Fruit fly (Drosophila melanogaster) whole organism, embryonic: ENCODE results near the gene mRpL55.

Experiments used
- Ada2b ChIP-seq: fragments of 200-800 bp; sonication (Bioruptor generic); IDR thresholded peaks from 2 replicates; pipeline ENCODE4 v1.3.6; 2022; ENCODE audit warnings: missing biosample characterization, missing genetic modification characterization
- Bgb ChIP-seq: fragments of 200-800 bp; sonication (Bioruptor generic); IDR thresholded peaks from 2 replicates; pipeline ENCODE4 v1.3.6; 2022; ENCODE audit warnings: missing biosample characterization, missing genetic modification characterization; ENCODE audit not compliant: partially characterized antibody
- CG10147 ChIP-seq: fragments of 200-800 bp; sonication (Bioruptor generic); optimal IDR thresholded peaks from 2 replicates; lab custom pipeline; 2019; ENCODE audit warnings: missing biosample characterization, mild to moderate bottlenecking, missing genetic modification characterization, moderate library complexity
- CG10959 ChIP-seq: fragments of 200-800 bp; sonication (Bioruptor generic); IDR thresholded peaks from 2 replicates; pipeline ENCODE4 v1.3.6; 2022; ENCODE audit warnings: missing biosample characterization, missing genetic modification characterization
- CG14014 ChIP-seq: fragments of 200-800 bp; sonication (Bioruptor generic); IDR thresholded peaks from 2 replicates; pipeline ENCODE4 v1.3.6; 2022; ENCODE audit warnings: missing biosample characterization, missing genetic modification characterization
- CG15011 ChIP-seq: fragments of 200-800 bp; sonication (Bioruptor generic); optimal IDR thresholded peaks from 3 replicates; lab custom pipeline; 2018; ENCODE audit warnings: missing biosample characterization, mild to moderate bottlenecking, missing genetic modification characterization
- CG15601 ChIP-seq: fragments of 200-800 bp; sonication (Bioruptor generic); optimal IDR thresholded peaks from 3 replicates; lab custom pipeline; 2019; ENCODE audit warnings: missing biosample characterization, mild to moderate bottlenecking, missing genetic modification characterization, moderate library complexity
- CG17361 ChIP-seq: fragments of 200-800 bp; sonication (Bioruptor generic); IDR thresholded peaks from 3 replicates; pipeline ENCODE4 v1.3.6; 2022; ENCODE audit warnings: missing biosample characterization, missing genetic modification characterization
- CG3065 ChIP-seq: fragments of 200-800 bp; sonication (Bioruptor generic); optimal IDR thresholded peaks from 2 replicates; lab custom pipeline; 2016; ENCODE audit warnings: missing biosample characterization, missing genetic modification characterization
- CG33557 ChIP-seq: fragments of 200-800 bp; sonication (Bioruptor generic); optimal IDR thresholded peaks from 2 replicates; lab custom pipeline; 2019; ENCODE audit warnings: missing biosample characterization, mild to moderate bottlenecking, missing genetic modification characterization, moderate library complexity
- CG3407 ChIP-seq: fragments of 200-800 bp; sonication (Bioruptor generic); optimal IDR thresholded peaks from 2 replicates; lab custom pipeline; 2018; ENCODE audit warnings: missing biosample characterization, mild to moderate bottlenecking, missing genetic modification characterization
- CG42726 ChIP-seq: fragments of 200-800 bp; sonication (Bioruptor generic); IDR thresholded peaks from 2 replicates; pipeline ENCODE4 v1.3.6; 2022; ENCODE audit warnings: missing biosample characterization, missing genetic modification characterization; ENCODE audit not compliant: partially characterized antibody
- CG5180 ChIP-seq: fragments of 200-800 bp; sonication (Bioruptor generic); optimal IDR thresholded peaks from 3 replicates; lab custom pipeline; 2017; ENCODE audit warnings: missing biosample characterization, missing genetic modification characterization, mild to moderate bottlenecking, moderate library complexity, missing genetic modification reagents
- CG6854 ChIP-seq: fragments of 200-800 bp; sonication (Bioruptor generic); optimal IDR thresholded peaks from 3 replicates; lab custom pipeline; 2017; ENCODE audit warnings: missing biosample characterization, mild to moderate bottlenecking, missing genetic modification characterization
- CG7745 ChIP-seq: fragments of 200-800 bp; sonication (Bioruptor generic); optimal IDR thresholded peaks from 2 replicates; lab custom pipeline; 2018; ENCODE audit warnings: missing biosample characterization, mild to moderate bottlenecking, missing genetic modification characterization, moderate library complexity
- CG7786 ChIP-seq: fragments of 200-800 bp; sonication (Bioruptor generic); optimal IDR thresholded peaks from 2 replicates; lab custom pipeline; 2016; ENCODE audit warnings: missing biosample characterization, missing genetic modification characterization
- CG7963 ChIP-seq: fragments of 200-800 bp; sonication (Bioruptor generic); IDR thresholded peaks from 3 replicates; pipeline ENCODE4 v1.3.6; 2022; ENCODE audit warnings: missing biosample characterization, missing genetic modification characterization; ENCODE audit not compliant: partially characterized antibody
- CG8924 ChIP-seq: fragments of 200-800 bp; optimal IDR thresholded peaks from 3 replicates; lab custom pipeline; 2019; ENCODE audit warnings: missing biosample characterization, mild to moderate bottlenecking, missing genetic modification characterization, moderate library complexity
- CkIIα-i1 ChIP-seq: fragments of 200-800 bp; sonication (Bioruptor generic); IDR thresholded peaks from 2 replicates; pipeline ENCODE4 v1.3.6; 2022; ENCODE audit warnings: missing biosample characterization, missing genetic modification characterization
- HLH4C ChIP-seq: fragments of 200-800 bp; sonication (Bioruptor generic); IDR thresholded peaks from 3 replicates; pipeline ENCODE4 v1.3.6; 2022; ENCODE audit warnings: missing biosample characterization, missing genetic modification characterization; ENCODE audit not compliant: partially characterized antibody
- HLH54F ChIP-seq: fragments of 200-800 bp; sonication (Bioruptor generic); optimal IDR thresholded peaks from 3 replicates; lab custom pipeline; 2016; ENCODE audit warnings: missing biosample characterization, missing genetic modification characterization
- Jarid2 ChIP-seq: fragments of 200-800 bp; sonication (Bioruptor generic); optimal IDR thresholded peaks from 3 replicates; lab custom pipeline; 2017; ENCODE audit warnings: mild to moderate bottlenecking, missing biosample characterization, missing genetic modification reagents, missing genetic modification characterization
- MBD-R2 ChIP-seq: fragments of 200-800 bp; sonication (Bioruptor generic); IDR thresholded peaks from 2 replicates; pipeline ENCODE4 v1.3.6; 2022; ENCODE audit warnings: missing biosample characterization, missing genetic modification characterization
- NK7.1 ChIP-seq: fragments of 200-800 bp; sonication (Bioruptor generic); optimal IDR thresholded peaks from 3 replicates; lab custom pipeline; 2016; ENCODE audit warnings: missing biosample characterization, missing genetic modification characterization
- Opbp ChIP-seq: fragments of 200-800 bp; sonication (Bioruptor generic); IDR thresholded peaks from 3 replicates; pipeline ENCODE4 v1.3.6; 2022; ENCODE audit warnings: missing biosample characterization, missing genetic modification characterization; ENCODE audit not compliant: partially characterized antibody
- Sox100B ChIP-seq: fragments of 200-800 bp; sonication (Bioruptor generic); optimal IDR thresholded peaks from 3 replicates; lab custom pipeline; 2018; ENCODE audit warnings: missing biosample characterization, mild to moderate bottlenecking, missing genetic modification characterization
- Sry-β ChIP-seq: fragments of 200-800 bp; sonication (Bioruptor generic); optimal IDR thresholded peaks from 2 replicates; lab custom pipeline; 2018; ENCODE audit warnings: missing biosample characterization, mild to moderate bottlenecking, missing genetic modification characterization, moderate library complexity
- Ssrp ChIP-seq: fragments of 200-800 bp; sonication (Bioruptor generic); optimal IDR thresholded peaks from 2 replicates; lab custom pipeline; 2018; ENCODE audit warnings: missing biosample characterization, mild to moderate bottlenecking, missing genetic modification characterization, moderate library complexity
- aop ChIP-seq: fragments of 200-800 bp; sonication (Bioruptor generic); IDR thresholded peaks from 2 replicates; pipeline ENCODE4 v1.3.6; 2022; ENCODE audit warnings: missing biosample characterization, missing genetic modification characterization
- ase ChIP-seq: fragments of 200-800 bp; sonication (Bioruptor generic); IDR thresholded peaks from 3 replicates; pipeline ENCODE4 v1.3.6; 2022; ENCODE audit warnings: missing biosample characterization, missing genetic modification characterization
- cato ChIP-seq: fragments of 200-800 bp; sonication (Bioruptor generic); optimal IDR thresholded peaks from 2 replicates; lab custom pipeline; 2016; ENCODE audit warnings: missing biosample characterization, missing genetic modification characterization, borderline replicate concordance
- ci ChIP-seq: fragments of 200-800 bp; sonication (Bioruptor generic); IDR thresholded peaks from 3 replicates; pipeline ENCODE4 v1.3.6; 2022; ENCODE audit warnings: missing biosample characterization, missing genetic modification characterization
- dati ChIP-seq: fragments of 200-800 bp; sonication (Bioruptor generic); IDR thresholded peaks from 2 replicates; pipeline ENCODE4 v1.3.6; 2022; ENCODE audit warnings: missing biosample characterization, missing genetic modification characterization
- ems ChIP-seq: fragments of 200-800 bp; sonication (Bioruptor generic); optimal IDR thresholded peaks from 3 replicates; lab custom pipeline; 2016; ENCODE audit warnings: missing biosample characterization, missing genetic modification characterization
- fd96Cb ChIP-seq: fragments of 200-800 bp; sonication (Bioruptor generic); optimal IDR thresholded peaks from 2 replicates; lab custom pipeline; 2018; ENCODE audit warnings: missing biosample characterization, mild to moderate bottlenecking, missing genetic modification characterization, moderate library complexity
- fru ChIP-seq: fragments of >200 bp; optimal IDR thresholded peaks from 2 replicates; lab custom pipeline; 2017
- ftz-f1 ChIP-seq: fragments of 200-800 bp; sonication (Bioruptor generic); optimal IDR thresholded peaks from 2 replicates; lab custom pipeline; 2016; ENCODE audit warnings: missing biosample characterization, missing genetic modification characterization
- gfzf ChIP-seq: fragments of 200-800 bp; sonication (Bioruptor generic); optimal IDR thresholded peaks from 2 replicates; lab custom pipeline; 2016; ENCODE audit warnings: missing biosample characterization, mild to moderate bottlenecking, missing genetic modification characterization, moderate library complexity
- kah ChIP-seq: fragments of 200-800 bp; sonication (Bioruptor generic); optimal IDR thresholded peaks from 2 replicates; lab custom pipeline; 2018; ENCODE audit warnings: missing biosample characterization, mild to moderate bottlenecking, missing genetic modification characterization
- lab ChIP-seq: fragments of 200-800 bp; sonication (Bioruptor generic); optimal IDR thresholded peaks from 3 replicates; lab custom pipeline; 2017; ENCODE audit warnings: missing biosample characterization, missing genetic modification characterization, mild to moderate bottlenecking, moderate library complexity, missing genetic modification reagents
- lov ChIP-seq, 2 experiments: fragments of 200-800 bp in 1 of 2; fragments of >200 bp in 1 of 2; sonication (Bioruptor generic) in 1 of 2; IDR thresholded peaks in 1 of 2; optimal IDR thresholded peaks in 1 of 2; 2 replicates in 1 of 2; 3 replicates in 1 of 2; pipeline versions ENCODE4 v1.3.6 to Lab custom; 2017 to 2022; ENCODE audit warnings: missing biosample characterization in 1 of 2, missing genetic modification characterization in 1 of 2
- nau ChIP-seq: fragments of 200-800 bp; sonication (Bioruptor generic); optimal IDR thresholded peaks from 3 replicates; lab custom pipeline; 2017; ENCODE audit warnings: missing biosample characterization, mild to moderate bottlenecking, missing genetic modification characterization, missing genetic modification reagents
- org-1 ChIP-seq: fragments of 200-800 bp; sonication (Bioruptor generic); optimal IDR thresholded peaks from 2 replicates; lab custom pipeline; 2017; ENCODE audit warnings: missing biosample characterization, missing genetic modification characterization
- phol ChIP-seq: fragments of 200-800 bp; sonication (Bioruptor generic); optimal IDR thresholded peaks from 3 replicates; lab custom pipeline; 2018; ENCODE audit warnings: missing biosample characterization, mild to moderate bottlenecking, missing genetic modification characterization, moderate library complexity
- salm ChIP-seq: fragments of 200-800 bp; sonication (Bioruptor generic); optimal IDR thresholded peaks from 2 replicates; lab custom pipeline; 2018; ENCODE audit warnings: missing biosample characterization, mild to moderate bottlenecking, missing genetic modification characterization
- scrt ChIP-seq: fragments of 200-800 bp; sonication (Bioruptor generic); optimal IDR thresholded peaks from 2 replicates; lab custom pipeline; 2018; ENCODE audit warnings: missing biosample characterization, mild to moderate bottlenecking, missing genetic modification characterization, moderate library complexity
- sens-2 ChIP-seq: fragments of 200-800 bp; sonication (Bioruptor generic); IDR thresholded peaks from 2 replicates; pipeline ENCODE4 v1.3.6; 2022; ENCODE audit warnings: missing biosample characterization, missing genetic modification characterization
- ttk ChIP-seq: fragments of 200-800 bp; sonication (Bioruptor generic); IDR thresholded peaks from 2 replicates; pipeline ENCODE4 v2.1.2; 2022; ENCODE audit warnings: missing biosample characterization, missing genetic modification characterization
- vvl ChIP-seq: fragments of 200-800 bp; sonication (Bioruptor generic); IDR thresholded peaks from 2 replicates; pipeline ENCODE4 v1.3.6; 2022; ENCODE audit warnings: missing biosample characterization, missing genetic modification characterization
- zen ChIP-seq: fragments of 200-800 bp; sonication (Bioruptor generic); optimal IDR thresholded peaks from 3 replicates; lab custom pipeline; 2018; ENCODE audit warnings: missing biosample characterization, mild to moderate bottlenecking, missing genetic modification characterization, moderate library complexity

The mRpL55 gene

dm6 chr3R:19108126-19108525 is 13.4 kb upstream of the mRpL55 start (continued):
- TF ChIP-seq CG7745 (tag; lab: Kevin White, UChicago) (no peak), sens-2 (GFP tag; lab: Robert Waterston, UW) (no peak), CG15601 (tag; lab: Kevin White, UChicago) (peak; percentile 53), CG7963 (no peak), kah (GFP tag; lab: Kevin White, UChicago) (no peak), ems (no peak), HLH54F (no peak), CG33557 (GFP tag; lab: Kevin White, UChicago) (no peak), Sry-β (GFP tag; lab: Kevin White, UChicago) (no peak), Jarid2 (GFP tag; lab: Kevin White, UChicago) (no peak), nau (GFP tag; lab: Kevin White, UChicago) (no peak), CkIIα-i1 (no peak), CG14014 (no peak), lov (optimal IDR thresholded peaks at IDR 0.05; lab: Kevin White, UChicago) (no peak), lov (GFP tag; IDR thresholded peaks at IDR 0.05; lab: Robert Waterston, UW) (no peak), CG10147 (no peak), Opbp (GFP tag; lab: Robert Waterston, UW) (no peak), dati (no peak), cato (GFP tag; lab: Kevin White, UChicago) (no peak), salm (no peak), ttk (GFP tag; lab: Robert Waterston, UW) (no peak), org-1 (GFP tag; lab: Kevin White, UChicago) (no peak), NK7.1 (GFP tag; lab: Kevin White, UChicago) (no peak), CG3065 (GFP tag; lab: Kevin White, UChicago) (no peak), CG5180 (GFP tag; lab: Kevin White, UChicago) (no peak), CG17361 (GFP tag; lab: Robert Waterston, UW) (0 out of 3 replicates have a peak, but pooled peaks have one; percentile 42), Bgb (no peak), gfzf (GFP tag; lab: Kevin White, UChicago) (no peak), Ssrp (peak; percentile 23), Sox100B (GFP tag; lab: Kevin White, UChicago) (no peak), HLH4C (GFP tag; lab: Robert Waterston, UW) (no peak), CG3407 (GFP tag; lab: Kevin White, UChicago) (no peak), aop (GFP tag; lab: Robert Waterston, UW) (no peak), CG8924 (no peak), Ada2b (GFP tag; lab: Robert Waterston, UW) (no peak), ftz-f1 (no peak), ci (GFP tag; lab: Robert Waterston, UW) (peak; percentile 51; the same call in 1 of the 3 replicates), CG10959 (GFP tag; lab: Robert Waterston, UW) (no peak), scrt (no peak), lab (GFP tag; lab: Kevin White, UChicago) (no peak), phol (tag; lab: Kevin White, UChicago) (peak; percentile 29), ase (no peak), CG7786 (GFP tag; lab: Kevin White, UChicago) (no peak), CG6854 (GFP tag; lab: Kevin White, UChicago) (no peak), vvl (GFP tag; lab: Robert Waterston, UW) (peak; percentile 40; the same call in 1 of the 2 replicates), zen (tag; lab: Kevin White, UChicago) (no peak), CG15011 (GFP tag; lab: Kevin White, UChicago) (no peak), fru (lab: Kevin White, UChicago) (no peak), CG42726 (GFP tag; lab: Robert Waterston, UW) (no peak), fd96Cb (peak; percentile 28), MBD-R2 (GFP tag; lab: Robert Waterston, UW) (no peak)
